Fruit fly (Drosophila melanogaster) whole organism, wandering third instar larva: Measurements from ENCODE around the gene sds22.

ENCODE experiments used
- CrebA ChIP-seq: fragments of 200-800 bp; sonication (Bioruptor generic); optimal IDR thresholded peaks from 2 replicates; lab custom pipeline; 2016; ENCODE audit warnings: missing biosample characterization, mild to moderate bottlenecking, missing genetic modification characterization, borderline replicate concordance
- Mio ChIP-seq: sonication (Bioruptor generic); optimal IDR thresholded peaks from 2 replicates; lab custom pipeline; 2016; ENCODE audit warnings: missing biosample characterization, missing genetic modification characterization
- Myc ChIP-seq: fragments of >200 bp; optimal IDR thresholded peaks from 2 replicates; lab custom pipeline; 2017
- OdsH ChIP-seq: fragments of 200-800 bp; sonication (Bioruptor generic); optimal IDR thresholded peaks from 2 replicates; lab custom pipeline; 2016; ENCODE audit warnings: missing biosample characterization, mild to moderate bottlenecking, missing genetic modification characterization
- Vsx2 ChIP-seq: fragments of 200-300, 225-300 bp; sonication (Bioruptor generic); optimal IDR thresholded peaks from 2 replicates; lab custom pipeline; 2018; ENCODE audit warnings: missing biosample characterization, missing genetic modification characterization; ENCODE audit not compliant: partially characterized antibody
- brk ChIP-seq: fragments of 200-800 bp; sonication (Bioruptor generic); optimal IDR thresholded peaks from 2 replicates; lab custom pipeline; 2016; ENCODE audit warnings: missing biosample characterization, mild to moderate bottlenecking, missing genetic modification characterization
- dl ChIP-seq, 2 experiments: fragments of 175-275, 200-275 bp in 1 of 2; fragments of 200-275 bp in 1 of 2; sonication (Bioruptor generic); optimal IDR thresholded peaks; lab custom pipeline; 2018; ENCODE audit warnings: mild to moderate bottlenecking in 2 of 2, missing biosample characterization in 2 of 2, missing genetic modification characterization in 2 of 2, moderate library complexity in 2 of 2; ENCODE audit not compliant: partially characterized antibody in 2 of 2, insufficient read depth in 1 of 2
- fru ChIP-seq: fragments of 200-800 bp; sonication (Bioruptor generic); optimal IDR thresholded peaks from 3 replicates; lab custom pipeline; 2016; ENCODE audit warnings: missing biosample characterization, mild to moderate bottlenecking, missing genetic modification characterization
- h ChIP-seq: fragments of 200-800 bp; sonication (Bioruptor generic); optimal IDR thresholded peaks from 3 replicates; lab custom pipeline; 2016; ENCODE audit warnings: missing biosample characterization, mild to moderate bottlenecking, missing genetic modification characterization
- jim ChIP-seq: fragments of 175-275, 200-325 bp; sonication (Bioruptor generic); optimal IDR thresholded peaks from 2 replicates; lab custom pipeline; 2016; ENCODE audit warnings: missing biosample characterization, mild to moderate bottlenecking, missing genetic modification characterization
- lola ChIP-seq: fragments of >200 bp; optimal IDR thresholded peaks from 2 replicates; lab custom pipeline; 2017; ENCODE audit warnings: missing biosample characterization, missing genetic modification characterization
- psq ChIP-seq: fragments of 200-800 bp; sonication (Bioruptor generic); optimal IDR thresholded peaks from 3 replicates; lab custom pipeline; 2017; ENCODE audit warnings: missing biosample characterization, mild to moderate bottlenecking, missing genetic modification characterization, moderate library complexity
- usp ChIP-seq: fragments of >200 bp; optimal IDR thresholded peaks from 2 replicates; lab custom pipeline; 2017; ENCODE audit warnings: missing biosample characterization, missing genetic modification characterization

DNA sequence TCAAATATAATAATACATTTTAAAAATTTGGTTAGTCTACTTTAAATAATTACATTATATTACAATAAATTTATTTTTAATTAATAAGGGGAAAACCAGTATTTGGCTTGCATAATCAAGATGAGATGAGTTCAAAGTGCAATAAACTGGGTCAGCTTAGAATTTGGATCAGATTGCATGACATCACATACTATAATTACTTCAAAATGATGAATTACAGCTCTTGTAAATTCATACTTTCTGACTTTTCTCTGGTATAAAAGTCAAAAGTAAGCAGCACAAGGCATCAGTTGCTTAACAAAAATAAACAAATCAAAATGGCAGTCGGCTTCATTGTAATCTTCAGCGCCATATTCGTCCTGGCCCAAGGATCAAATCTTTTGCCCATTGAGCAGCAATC, 25.8 kb downstream of the sds22 start, which contains the start of gene CG33333:
- TF ChIP-seq psq (no peak), dl (GFP tag; optimal IDR thresholded peaks at IDR 0.05; lab: Kevin White, UChicago; ENCODE audit: insufficient read depth in 1 of 2, partially characterized antibody in 2 of 2) (no peak), brk (GFP tag; lab: Kevin White, UChicago) (no peak), jim (GFP tag; lab: Kevin White, UChicago) (no peak), CrebA (GFP tag; lab: Kevin White, UChicago) (no peak), h (no peak), OdsH (GFP tag; lab: Kevin White, UChicago) (no peak), Myc (lab: Kevin White, UChicago) (no peak), usp (GFP tag; lab: Kevin White, UChicago) (no peak), Mio (no peak), Vsx2 (GFP tag; lab: Kevin White, UChicago) (no peak), fru (GFP tag; lab: Kevin White, UChicago) (no peak), lola (GFP tag; lab: Kevin White, UChicago) (no peak)
